Worm (Caenorhabditis elegans): ENCODE results near the gene Y116A8C.3.
"Not testable (repeated sequence)": the region's sequence is repeated elsewhere in the genome, so short reads cannot be mapped to it uniquely, and the experiment has no call there.

ce11 chrIV:16895288-16895687, 20.6 kb upstream of the Y116A8C.3 start, which contains the start of gene T06A10.2:
- not testable (repeated sequence) for TF ChIP-seq ama-1 (optimal IDR thresholded peaks at IDR 0.05); ceh-36 (tag; optimal IDR thresholded peaks at IDR 0.05); tbx-37 (GFP tag; conservative IDR thresholded peaks at IDR 0.05); flt-1 (GFP tag; IDR thresholded peaks at IDR 0.05); ceh-13 (GFP tag; optimal IDR thresholded peaks at IDR 0.05); tra-4 (tag; optimal IDR thresholded peaks at IDR 0.05); sea-1 (GFP tag; conservative IDR thresholded peaks at IDR 0.05)
